Worm (Caenorhabditis elegans) whole organism, early embryonic: Measurements from ENCODE around the gene ceh-91.

Experiments used
- B0310.2 ChIP-seq: sonication (generic microtip); optimal IDR thresholded peaks from 2 replicates; lab custom pipeline; 2016; ENCODE audit warnings: mild to moderate bottlenecking, missing genetic modification characterization, missing compliant biosample characterization
- F13C5.2 ChIP-seq: sonication (generic microtip); optimal IDR thresholded peaks from 2 replicates; lab custom pipeline; 2017; ENCODE audit warnings: mild to moderate bottlenecking, missing genetic modification characterization, inconsistent platforms, missing compliant biosample characterization
- aly-1 ChIP-seq: sonication (generic microtip); optimal IDR thresholded peaks from 2 replicates; lab custom pipeline; 2016; ENCODE audit warnings: missing genetic modification characterization, missing compliant biosample characterization
- ama-1 ChIP-seq: fragments of 150-350 bp; optimal IDR thresholded peaks from 2 replicates; lab custom pipeline; 2014
- ceh-13 ChIP-seq: fragments of 200-800 bp; sonication (Bioruptor generic); optimal IDR thresholded peaks from 2 replicates; lab custom pipeline; 2018; ENCODE audit warnings: mild to moderate bottlenecking, missing genetic modification characterization, missing compliant biosample characterization
- ceh-36 ChIP-seq: sonication (generic microtip); optimal IDR thresholded peaks from 2 replicates; lab custom pipeline; 2016; ENCODE audit warnings: missing genetic modification characterization, inconsistent platforms, missing compliant biosample characterization
- ets-7 ChIP-seq: sonication (generic microtip); optimal IDR thresholded peaks from 2 replicates; lab custom pipeline; 2016; ENCODE audit warnings: missing genotype, missing genetic modification characterization, missing compliant biosample characterization
- flt-1 ChIP-seq: fragments of 200-800 bp; sonication (Bioruptor generic); IDR thresholded peaks from 2 replicates; pipeline ENCODE4 v1.3.6; 2022; ENCODE audit warnings: missing genetic modification characterization, missing compliant biosample characterization
- hmbx-1 ChIP-seq: sonication (generic microtip); optimal IDR thresholded peaks from 2 replicates; lab custom pipeline; 2016; ENCODE audit warnings: mild to moderate bottlenecking, missing genetic modification characterization, missing compliant biosample characterization
- hmg-4 ChIP-seq: fragments of 200-800 bp; sonication (Bioruptor generic); optimal IDR thresholded peaks from 2 replicates; lab custom pipeline; 2018; ENCODE audit warnings: mild to moderate bottlenecking, missing genetic modification characterization, missing compliant biosample characterization
- hnd-1 ChIP-seq: sonication (generic microtip); optimal IDR thresholded peaks from 2 replicates; lab custom pipeline; 2016; ENCODE audit warnings: missing genetic modification characterization, missing compliant biosample characterization
- pes-1 ChIP-seq: fragments of 200-800 bp; sonication (Bioruptor generic); IDR thresholded peaks from 2 replicates; pipeline ENCODE4 v1.3.6; 2022; ENCODE audit warnings: missing genetic modification reagents, missing genetic modification characterization, missing compliant biosample characterization
- scrt-1 ChIP-seq: fragments of 200-800 bp; sonication (Bioruptor generic); IDR thresholded peaks from 2 replicates; pipeline ENCODE4 v1.3.6; 2022; ENCODE audit warnings: missing genetic modification characterization, missing compliant biosample characterization
- sea-1 ChIP-seq: fragments of 200-800 bp; sonication (Bioruptor generic); conservative IDR thresholded peaks from 2 replicates; pipeline ENCODE4 v1.3.6; 2022; ENCODE audit warnings: missing genetic modification characterization, missing compliant biosample characterization
- tbx-11 ChIP-seq: fragments of 200-800 bp; sonication (Bioruptor generic); IDR thresholded peaks from 2 replicates; pipeline ENCODE4 v1.3.6; 2022; ENCODE audit warnings: missing genetic modification characterization, missing compliant biosample characterization
- tbx-37 ChIP-seq: fragments of 200-800 bp; sonication (Bioruptor generic); conservative IDR thresholded peaks from 2 replicates; pipeline ENCODE4 v1.3.6; 2022; ENCODE audit warnings: missing genetic modification reagents, missing genetic modification characterization, missing compliant biosample characterization
- tra-4 ChIP-seq: sonication (generic microtip); optimal IDR thresholded peaks from 2 replicates; lab custom pipeline; 2017; ENCODE audit warnings: missing genetic modification characterization, missing compliant biosample characterization

The ceh-91 gene

ce11 chrIII:11589311-11589710 is 27.2 kb upstream of the ceh-91 start:
- TF ChIP-seq scrt-1 (GFP tag; lab: Robert Waterston, UW) (no peak), tbx-11 (GFP tag; lab: Robert Waterston, UW) (no peak), ets-7 (tag; lab: Kevin White, UChicago) (no peak), aly-1 (tag; lab: Kevin White, UChicago) (no peak), flt-1 (no peak), sea-1 (no peak), ceh-13 (GFP tag; lab: Kevin White, UChicago) (no peak)

- TF ChIP-seq hmbx-1 (tag; lab: Kevin White, UChicago): no peak
- no peak for TF ChIP-seq tbx-11 (GFP tag; lab: Robert Waterston, UW)
- TF ChIP-seq hmg-4 (GFP tag; lab: Kevin White, UChicago): no peak
- TF ChIP-seq hnd-1 (tag; lab: Kevin White, UChicago): no peak
Observed at ce11 chrIII:11590255-11590654, 26.3 kb upstream of the ceh-91 start.

- TF ChIP-seq B0310.2 (tag; lab: Kevin White, UChicago) (no peak), tbx-11 (GFP tag; lab: Robert Waterston, UW) (no peak), ets-7 (tag; lab: Kevin White, UChicago) (no peak), flt-1 (no peak), aly-1 (tag; lab: Kevin White, UChicago) (no peak), hnd-1 (tag; lab: Kevin White, UChicago) (no peak), hmbx-1 (tag; lab: Kevin White, UChicago) (no peak), pes-1 (GFP tag; lab: Robert Waterston, UW) (no peak), tbx-37 (GFP tag; lab: Robert Waterston, UW) (no peak), sea-1 (no peak), ceh-36 (tag; lab: Kevin White, UChicago) (no peak), ceh-13 (GFP tag; lab: Kevin White, UChicago) (no peak), ama-1 (lab: Kevin White, UChicago) (no peak), scrt-1 (GFP tag; lab: Robert Waterston, UW) (no peak), tra-4 (no peak), F13C5.2 (tag; lab: Kevin White, UChicago) (no peak), hmg-4 (GFP tag; lab: Kevin White, UChicago) (no peak)
Observed at ce11 chrIII:11592096-11592495, 24.4 kb upstream of the ceh-91 start.

- TF ChIP-seq scrt-1 (GFP tag; lab: Robert Waterston, UW) (no peak), ets-7 (tag; lab: Kevin White, UChicago) (no peak), ceh-36 (tag; lab: Kevin White, UChicago) (no peak), B0310.2 (tag; lab: Kevin White, UChicago) (no peak), hnd-1 (tag; lab: Kevin White, UChicago) (no peak), ama-1 (lab: Kevin White, UChicago) (no peak), F13C5.2 (tag; lab: Kevin White, UChicago) (no peak), aly-1 (tag; lab: Kevin White, UChicago) (no peak), pes-1 (GFP tag; lab: Robert Waterston, UW) (no peak), tra-4 (no peak), tbx-37 (GFP tag; lab: Robert Waterston, UW) (no peak), tbx-11 (GFP tag; lab: Robert Waterston, UW) (no peak)
Observed at ce11 chrIII:11607870-11608269, 8.7 kb upstream of the ceh-91 start, which contains the start of gene Y66D12A.1. Y66D12A.1 (plus strand) TSS chrIII:11608170.

ce11 chrIII:11609568-11609967 is 7.0 kb upstream of the ceh-91 start, which contains the start of gene Y66D12A.30:
Y66D12A.30 (plus strand) TSS chrIII:11609868.
- no peak for TF ChIP-seq ceh-13 (GFP tag; lab: Kevin White, UChicago)

ce11 chrIII:11611618-11612247 is 4.8 kb upstream of the ceh-91 start:
- no peak for TF ChIP-seq ceh-13 (GFP tag; lab: Kevin White, UChicago)
- TF ChIP-seq F13C5.2 (tag; lab: Kevin White, UChicago): no peak
- TF ChIP-seq scrt-1 (GFP tag; lab: Robert Waterston, UW): no peak
- TF ChIP-seq hmg-4 (GFP tag; lab: Kevin White, UChicago): no peak
- TF ChIP-seq pes-1 (GFP tag; lab: Robert Waterston, UW): 0 out of 2 replicates have a peak, but pooled peaks have one; percentile 44

ce11 chrIII:11612371-11612770 is 4.2 kb upstream of the ceh-91 start, which contains the start of the genes Y66A7A.9 and Y66A7A.4:
Y66A7A.9 (minus strand) TSS chrIII:11612471.
Y66A7A.4 (plus strand) TSS chrIII:11612607.
- no peak for TF ChIP-seq sea-1
- TF ChIP-seq aly-1 (tag; lab: Kevin White, UChicago): no peak
- TF ChIP-seq tra-4: no peak

ce11 chrIII:11614874-11615273 is 1.7 kb upstream of the ceh-91 start:
- TF ChIP-seq aly-1 (tag; lab: Kevin White, UChicago) (no peak), ceh-36 (tag; lab: Kevin White, UChicago) (no peak), tra-4 (no peak), pes-1 (GFP tag; lab: Robert Waterston, UW) (no peak), hmbx-1 (tag; lab: Kevin White, UChicago) (no peak), ets-7 (tag; lab: Kevin White, UChicago) (no peak), F13C5.2 (tag; lab: Kevin White, UChicago) (no peak)
